Worm (Caenorhabditis elegans) whole organism, early embryonic: Measurements from ENCODE around the gene Y116A8C.470.

Source experiments
- B0310.2 ChIP-seq: sonication (generic microtip); optimal IDR thresholded peaks from 2 replicates; lab custom pipeline; 2016; ENCODE audit warnings: mild to moderate bottlenecking, missing genetic modification characterization, missing compliant biosample characterization
- F13C5.2 ChIP-seq: sonication (generic microtip); optimal IDR thresholded peaks from 2 replicates; lab custom pipeline; 2017; ENCODE audit warnings: mild to moderate bottlenecking, missing genetic modification characterization, inconsistent platforms, missing compliant biosample characterization
- aly-1 ChIP-seq: sonication (generic microtip); optimal IDR thresholded peaks from 2 replicates; lab custom pipeline; 2016; ENCODE audit warnings: missing genetic modification characterization, missing compliant biosample characterization
- ama-1 ChIP-seq: fragments of 150-350 bp; optimal IDR thresholded peaks from 2 replicates; lab custom pipeline; 2014
- ceh-13 ChIP-seq: fragments of 200-800 bp; sonication (Bioruptor generic); optimal IDR thresholded peaks from 2 replicates; lab custom pipeline; 2018; ENCODE audit warnings: mild to moderate bottlenecking, missing genetic modification characterization, missing compliant biosample characterization
- ceh-36 ChIP-seq: sonication (generic microtip); optimal IDR thresholded peaks from 2 replicates; lab custom pipeline; 2016; ENCODE audit warnings: missing genetic modification characterization, inconsistent platforms, missing compliant biosample characterization
- ets-7 ChIP-seq: sonication (generic microtip); optimal IDR thresholded peaks from 2 replicates; lab custom pipeline; 2016; ENCODE audit warnings: missing genotype, missing genetic modification characterization, missing compliant biosample characterization
- flt-1 ChIP-seq: fragments of 200-800 bp; sonication (Bioruptor generic); IDR thresholded peaks from 2 replicates; pipeline ENCODE4 v1.3.6; 2022; ENCODE audit warnings: missing genetic modification characterization, missing compliant biosample characterization
- hmbx-1 ChIP-seq: sonication (generic microtip); optimal IDR thresholded peaks from 2 replicates; lab custom pipeline; 2016; ENCODE audit warnings: mild to moderate bottlenecking, missing genetic modification characterization, missing compliant biosample characterization
- hmg-4 ChIP-seq: fragments of 200-800 bp; sonication (Bioruptor generic); optimal IDR thresholded peaks from 2 replicates; lab custom pipeline; 2018; ENCODE audit warnings: mild to moderate bottlenecking, missing genetic modification characterization, missing compliant biosample characterization
- hnd-1 ChIP-seq: sonication (generic microtip); optimal IDR thresholded peaks from 2 replicates; lab custom pipeline; 2016; ENCODE audit warnings: missing genetic modification characterization, missing compliant biosample characterization
- pes-1 ChIP-seq: fragments of 200-800 bp; sonication (Bioruptor generic); IDR thresholded peaks from 2 replicates; pipeline ENCODE4 v1.3.6; 2022; ENCODE audit warnings: missing genetic modification reagents, missing genetic modification characterization, missing compliant biosample characterization
- scrt-1 ChIP-seq: fragments of 200-800 bp; sonication (Bioruptor generic); IDR thresholded peaks from 2 replicates; pipeline ENCODE4 v1.3.6; 2022; ENCODE audit warnings: missing genetic modification characterization, missing compliant biosample characterization
- sea-1 ChIP-seq: fragments of 200-800 bp; sonication (Bioruptor generic); conservative IDR thresholded peaks from 2 replicates; pipeline ENCODE4 v1.3.6; 2022; ENCODE audit warnings: missing genetic modification characterization, missing compliant biosample characterization
- tbx-11 ChIP-seq: fragments of 200-800 bp; sonication (Bioruptor generic); IDR thresholded peaks from 2 replicates; pipeline ENCODE4 v1.3.6; 2022; ENCODE audit warnings: missing genetic modification characterization, missing compliant biosample characterization
- tbx-37 ChIP-seq: fragments of 200-800 bp; sonication (Bioruptor generic); conservative IDR thresholded peaks from 2 replicates; pipeline ENCODE4 v1.3.6; 2022; ENCODE audit warnings: missing genetic modification reagents, missing genetic modification characterization, missing compliant biosample characterization
- tra-4 ChIP-seq: sonication (generic microtip); optimal IDR thresholded peaks from 2 replicates; lab custom pipeline; 2017; ENCODE audit warnings: missing genetic modification characterization, missing compliant biosample characterization

Gene Y116A8C.470

DNA sequence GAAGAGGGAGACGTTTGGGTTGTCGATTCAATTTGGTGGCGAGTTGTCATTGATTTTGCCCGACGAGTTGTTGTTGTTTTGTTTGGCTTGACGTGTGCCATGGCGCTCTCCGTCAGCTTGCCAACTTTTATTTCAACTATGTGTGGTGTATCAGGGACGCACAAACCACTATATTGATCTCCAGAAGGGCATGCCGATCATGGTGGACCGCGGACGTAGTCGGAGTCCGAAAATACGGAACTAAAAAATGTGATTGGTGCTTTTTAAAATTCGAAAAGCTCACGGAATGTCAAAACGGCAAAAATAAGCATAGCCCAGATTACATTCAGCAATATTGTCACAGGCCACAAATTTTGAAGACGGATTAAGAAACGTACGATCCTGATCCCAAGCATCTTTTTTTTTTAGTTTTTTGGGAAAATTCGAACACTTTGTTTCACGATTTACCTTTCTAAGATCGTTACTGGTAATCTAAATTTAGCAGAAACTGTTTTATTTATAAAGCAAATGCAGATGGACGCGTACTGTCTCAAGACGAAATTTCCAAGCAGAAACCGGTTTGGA lies at the start of gene Y116A8C.470, which contains the start of gene Y116A8C.463:
Y116A8C.470 (minus strand) TSS at position 101 of the 564 bp plus-strand sequence.
Y116A8C.463 (plus strand) TSS at position 514 of the 564 bp plus-strand sequence.
- TF ChIP-seq B0310.2 (tag; lab: Kevin White, UChicago) (no peak), hmg-4 (no peak), pes-1 (no peak), flt-1 (GFP tag; lab: Robert Waterston, UW) (no peak)

DNA sequence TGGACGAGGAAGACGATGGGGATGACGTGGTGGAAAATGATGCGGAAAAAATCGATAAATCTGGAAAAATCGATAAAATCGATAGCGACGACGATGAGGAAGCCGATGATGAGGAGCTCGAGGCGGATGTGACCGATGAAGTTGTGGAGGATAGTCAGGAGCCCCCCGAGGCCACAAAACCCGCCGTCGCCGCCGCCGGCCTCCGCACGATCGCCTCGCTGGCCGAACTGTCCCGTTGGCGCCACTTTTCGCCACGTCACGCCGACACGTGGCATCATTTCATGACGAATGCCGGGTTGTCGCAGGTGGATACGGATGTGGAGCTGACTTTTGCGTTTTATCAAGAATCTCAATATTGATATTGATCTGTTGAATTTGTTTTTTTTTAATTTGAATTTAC lies 43.3 kb upstream of the Y116A8C.470 start:
- no peak for TF ChIP-seq hmbx-1 (tag; lab: Kevin White, UChicago)
- TF ChIP-seq tbx-11: no peak
- TF ChIP-seq F13C5.2 (tag; lab: Kevin White, UChicago): no peak
- TF ChIP-seq B0310.2 (tag; lab: Kevin White, UChicago): no peak
- no peak for TF ChIP-seq hmg-4

DNA sequence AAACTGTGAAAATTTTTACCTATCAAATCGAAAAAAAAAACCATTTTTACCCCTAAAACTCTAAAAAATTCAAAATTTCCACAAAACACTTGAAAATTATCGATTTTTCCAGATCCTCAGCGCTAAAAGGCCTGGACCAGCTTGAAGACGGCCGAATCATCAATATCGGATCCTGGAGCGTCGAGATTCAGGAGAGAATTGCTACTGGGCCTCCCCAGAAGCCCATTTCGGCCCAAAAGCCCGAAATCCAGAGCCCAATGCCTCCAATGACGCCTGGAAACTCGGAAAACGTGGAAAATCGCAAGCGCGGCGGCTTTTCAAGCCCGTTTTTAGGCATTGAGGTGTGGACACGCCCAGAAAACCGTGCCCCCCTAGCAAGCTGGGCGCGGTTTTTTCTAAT lies 33.3 kb upstream of the Y116A8C.470 start:
- TF ChIP-seq aly-1: no peak
- TF ChIP-seq hnd-1 (tag; lab: Kevin White, UChicago): no peak
- no peak for TF ChIP-seq ceh-13 (GFP tag; lab: Kevin White, UChicago)
- TF ChIP-seq tra-4: no peak
- no peak for TF ChIP-seq ama-1 (lab: Kevin White, UChicago)
- TF ChIP-seq sea-1 (GFP tag; lab: Robert Waterston, UW): no peak
- no peak for TF ChIP-seq flt-1 (GFP tag; lab: Robert Waterston, UW)

DNA sequence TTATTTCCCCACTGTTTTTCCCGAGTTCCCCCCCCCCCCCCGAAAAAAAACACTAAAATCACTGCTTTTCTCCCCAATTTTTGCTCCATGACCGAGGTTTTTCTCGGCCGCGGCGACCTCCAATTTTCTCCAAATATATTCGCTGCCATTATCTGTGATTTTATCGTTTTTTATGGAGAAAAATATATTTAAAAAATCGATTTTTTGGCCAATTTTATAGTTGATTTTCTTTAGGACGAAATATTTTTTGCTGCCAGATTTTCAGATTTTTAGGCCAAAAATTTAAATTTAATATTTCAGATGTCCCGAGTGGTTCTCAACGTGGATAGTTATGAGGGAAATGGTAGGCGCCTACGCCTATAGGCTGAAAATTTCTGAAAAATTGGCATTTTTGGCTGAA lies 30.7 kb upstream of the Y116A8C.470 start, which contains the start of gene rad-54.B:
rad-54.B (plus strand) TSS at position 301 of the 400 bp plus-strand sequence.
- TF ChIP-seq hmg-4 (no peak), sea-1 (GFP tag; lab: Robert Waterston, UW) (no peak), hmbx-1 (tag; lab: Kevin White, UChicago) (no peak), aly-1 (no peak), tbx-37 (no peak), ets-7 (tag; lab: Kevin White, UChicago) (no peak), ama-1 (lab: Kevin White, UChicago) (no peak), pes-1 (no peak), B0310.2 (tag; lab: Kevin White, UChicago) (no peak), scrt-1 (no peak), flt-1 (GFP tag; lab: Robert Waterston, UW) (no peak), hnd-1 (tag; lab: Kevin White, UChicago) (no peak), F13C5.2 (tag; lab: Kevin White, UChicago) (no peak), ceh-13 (GFP tag; lab: Kevin White, UChicago) (no peak), ceh-36 (tag; lab: Kevin White, UChicago) (no peak), tra-4 (no peak), tbx-11 (no peak)

DNA sequence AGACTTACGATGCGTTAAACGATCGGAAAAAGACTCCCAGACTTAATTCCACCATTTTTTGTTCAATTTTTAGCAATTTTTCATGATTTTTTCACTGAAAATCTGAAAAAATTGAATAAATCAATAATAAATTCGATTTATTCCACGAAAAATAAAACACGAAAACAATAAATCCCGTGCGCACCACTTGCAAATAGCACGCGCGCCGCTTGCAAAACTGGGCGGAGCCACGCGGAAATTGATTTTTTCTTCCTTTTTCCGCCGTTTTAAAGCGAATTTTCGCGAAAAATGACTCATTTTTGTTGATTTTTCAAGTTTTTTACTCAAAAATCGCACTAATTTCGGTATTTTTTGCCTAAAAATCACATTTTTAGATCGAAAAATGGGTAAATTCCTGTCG lies 27.6 kb upstream of the Y116A8C.470 start, which contains the start of the genes Y116A8C.9 and arf-6:
Y116A8C.9 (minus strand) TSS at position 55 of the 400 bp plus-strand sequence.
arf-6 (plus strand) TSS at position 375 of the 400 bp plus-strand sequence.
- TF ChIP-seq hnd-1 (tag; lab: Kevin White, UChicago) (peak; percentile 25), B0310.2 (tag; lab: Kevin White, UChicago) (no peak), pes-1 (peak; percentile 74), scrt-1 (peak; percentile 77), hmbx-1 (tag; lab: Kevin White, UChicago) (no peak), hmg-4 (peak; percentile 6), tbx-37 (no peak; the same call in 1 of the 2 replicates), F13C5.2 (tag; lab: Kevin White, UChicago) (peak; percentile 85), ceh-36 (tag; lab: Kevin White, UChicago) (peak; percentile 35), tbx-11 (peak; percentile 53; the same call in 1 of the 2 replicates), flt-1 (GFP tag; lab: Robert Waterston, UW) (0 out of 2 replicates have a peak, but pooled peaks have one; percentile 14)

DNA sequence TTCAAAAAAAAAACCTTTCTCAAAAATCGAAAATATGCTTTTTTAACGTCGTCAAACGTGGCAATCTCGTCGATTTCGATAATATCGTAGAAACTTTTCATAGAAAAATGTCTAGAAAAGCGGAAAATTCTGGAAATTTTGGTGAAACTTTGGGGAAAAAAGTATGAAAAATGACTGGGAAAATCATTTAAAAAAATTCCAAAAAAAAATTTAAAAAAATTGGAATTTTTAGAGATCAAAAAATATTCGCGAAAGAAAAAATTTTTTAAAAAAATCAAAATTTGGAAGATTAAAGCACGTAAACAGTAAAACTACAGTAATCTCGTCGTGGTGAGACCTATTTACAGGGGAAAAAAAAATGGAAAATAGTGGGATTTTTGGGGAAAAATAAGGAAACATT lies 19.9 kb upstream of the Y116A8C.470 start, which contains the start of gene Y116A8C.10:
Y116A8C.10 (minus strand) TSS at position 101 of the 400 bp plus-strand sequence.
- TF ChIP-seq sea-1 (GFP tag; lab: Robert Waterston, UW) (no peak), ceh-13 (GFP tag; lab: Kevin White, UChicago) (no peak), ama-1 (lab: Kevin White, UChicago) (no peak), hmbx-1 (tag; lab: Kevin White, UChicago) (no peak), tbx-37 (no peak), hnd-1 (tag; lab: Kevin White, UChicago) (no peak), scrt-1 (no peak), tbx-11 (no peak), F13C5.2 (tag; lab: Kevin White, UChicago) (no peak), ets-7 (tag; lab: Kevin White, UChicago) (no peak), hmg-4 (no peak), B0310.2 (tag; lab: Kevin White, UChicago) (no peak), ceh-36 (tag; lab: Kevin White, UChicago) (no peak), pes-1 (no peak), aly-1 (no peak), flt-1 (GFP tag; lab: Robert Waterston, UW) (no peak), tra-4 (no peak)

DNA sequence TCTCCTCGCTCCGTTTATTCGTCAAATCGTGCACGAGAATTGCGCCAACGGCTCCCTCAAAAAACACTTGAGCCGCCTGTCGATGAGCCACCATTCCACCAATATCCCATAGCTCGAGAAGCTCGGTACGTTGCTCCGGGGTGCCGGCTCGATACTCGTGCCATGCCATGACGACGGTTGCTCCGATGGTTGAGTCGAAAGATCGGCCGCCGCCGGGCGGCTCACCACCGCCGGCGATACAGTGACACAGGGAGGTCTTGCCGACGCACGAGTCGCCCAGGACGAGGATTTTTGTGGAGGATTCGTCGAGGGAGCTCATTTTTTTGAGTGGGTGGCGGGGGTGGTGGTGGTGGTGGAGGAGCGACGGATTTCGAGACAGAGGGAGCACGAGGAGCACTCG lies 16.9 kb upstream of the Y116A8C.470 start:
- TF ChIP-seq ets-7 (tag; lab: Kevin White, UChicago) (no peak), ceh-36 (tag; lab: Kevin White, UChicago) (no peak), pes-1 (no peak), hnd-1 (tag; lab: Kevin White, UChicago) (no peak), ama-1 (lab: Kevin White, UChicago) (no peak), sea-1 (GFP tag; lab: Robert Waterston, UW) (no peak)

DNA sequence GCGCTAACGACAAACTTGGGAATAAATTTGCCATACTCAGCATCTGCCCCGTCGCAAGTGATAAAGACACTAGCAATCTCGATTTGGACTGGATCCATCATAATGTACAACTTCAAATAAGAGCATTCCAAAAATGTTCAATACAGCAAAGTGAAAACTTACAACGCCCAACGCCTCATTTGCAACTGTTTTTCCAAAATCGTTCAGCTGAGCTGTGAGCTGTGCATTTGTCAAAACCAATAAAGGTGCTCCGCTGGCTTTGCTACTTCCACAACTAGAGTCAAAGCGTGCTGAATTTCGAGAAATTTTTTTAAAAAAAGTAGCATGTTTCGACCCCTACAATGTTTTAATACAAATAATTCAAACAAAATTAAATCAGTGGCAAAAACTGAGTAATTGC lies 12.0 kb upstream of the Y116A8C.470 start, which contains the start of gene Y116A8C.49:
Y116A8C.49 (minus strand) TSS at position 101 of the 400 bp plus-strand sequence.
- TF ChIP-seq F13C5.2 (tag; lab: Kevin White, UChicago): no peak
